Fruit fly (Drosophila melanogaster) whole organism, prepupa: ENCODE results near the gene goe.

Source experiments
- CG11902 ChIP-seq: fragments of 200-800 bp; sonication (Bioruptor generic); optimal IDR thresholded peaks from 3 replicates; lab custom pipeline; 2016; ENCODE audit warnings: missing biosample characterization, missing genetic modification characterization
- CG32006 ChIP-seq: fragments of 200-800 bp; sonication (Bioruptor generic); optimal IDR thresholded peaks from 3 replicates; lab custom pipeline; 2017; ENCODE audit warnings: missing biosample characterization, mild to moderate bottlenecking, missing genetic modification characterization
- CG8319 ChIP-seq: fragments of 200-800 bp; sonication (Bioruptor generic); optimal IDR thresholded peaks from 3 replicates; lab custom pipeline; 2016; ENCODE audit warnings: missing biosample characterization, missing genetic modification characterization
- Eip75B ChIP-seq: fragments of 200-800 bp; sonication (Bioruptor generic); optimal IDR thresholded peaks from 3 replicates; lab custom pipeline; 2016; ENCODE audit warnings: missing biosample characterization, missing genetic modification characterization
- Met ChIP-seq: fragments of 200-800 bp; sonication (Bioruptor generic); optimal IDR thresholded peaks from 3 replicates; lab custom pipeline; 2016; ENCODE audit warnings: missing biosample characterization, missing genetic modification characterization
- net ChIP-seq: fragments of 200-800 bp; sonication (Bioruptor generic); optimal IDR thresholded peaks from 3 replicates; lab custom pipeline; 2016; ENCODE audit warnings: missing biosample characterization, missing genetic modification characterization

DNA sequence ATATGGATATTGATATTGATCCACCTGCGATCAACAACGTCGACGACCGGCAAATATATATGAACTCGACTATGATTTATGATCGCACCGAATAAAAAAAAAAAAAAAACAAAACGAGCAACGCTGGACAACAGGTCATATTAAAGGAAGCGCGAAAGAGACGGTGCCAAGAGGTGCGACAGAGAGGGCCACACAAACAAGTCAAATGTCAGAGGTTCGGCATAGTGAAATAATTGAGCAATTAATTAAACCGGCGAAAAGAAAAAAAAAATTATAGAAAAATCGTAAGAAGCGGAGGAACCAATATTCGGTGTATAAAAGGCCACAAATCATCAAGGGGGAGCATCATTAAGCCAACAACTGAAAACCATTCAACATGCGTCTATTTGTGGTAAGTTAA is 9.2 kb downstream of the goe start, which contains the start of gene Twdlalpha:
- no peak for TF ChIP-seq Eip75B (GFP tag; lab: Kevin White, UChicago)
- no peak for TF ChIP-seq Met (GFP tag; lab: Kevin White, UChicago)
- TF ChIP-seq CG8319: no peak
- TF ChIP-seq net (GFP tag; lab: Kevin White, UChicago): no peak
- no peak for TF ChIP-seq CG11902
- TF ChIP-seq CG32006 (GFP tag; lab: Kevin White, UChicago): no peak
